Worm (Caenorhabditis elegans) whole organism, L4 larva: ENCODE results near the gene acl-13.

ENCODE experiments used
- R02D3.7 ChIP-seq: fragments of 150-350 bp; sonication (generic microtip); optimal IDR thresholded peaks from 3 replicates; lab custom pipeline; 2014; ENCODE audit warnings: missing biosample characterization, missing genetic modification characterization
- T20F7.1 ChIP-seq: fragments of 200-800 bp; sonication (Bioruptor generic); optimal IDR thresholded peaks from 2 replicates; lab custom pipeline; 2018; ENCODE audit warnings: mild to moderate bottlenecking, missing genetic modification characterization, missing compliant biosample characterization
- aly-2 ChIP-seq: sonication (generic microtip); optimal IDR thresholded peaks from 2 replicates; lab custom pipeline; 2018; ENCODE audit warnings: missing biosample characterization, missing genetic modification characterization
- ceh-62 ChIP-seq: sonication (generic microtip); optimal IDR thresholded peaks from 2 replicates; lab custom pipeline; 2017; ENCODE audit warnings: missing biosample characterization, missing genetic modification characterization
- fos-1 ChIP-seq: fragments of 150-350 bp; optimal IDR thresholded peaks from 2 replicates; lab custom pipeline; 2014; ENCODE audit warnings: missing biosample characterization, missing genetic modification characterization
- hif-1 ChIP-seq, 2 experiments: sonication (generic microtip); optimal IDR thresholded peaks; 2 replicates each; lab custom pipeline; 2016 to 2017; ENCODE audit warnings: missing compliant biosample characterization in 2 of 2, missing genetic modification characterization in 2 of 2, missing genetic modification reagents in 2 of 2, missing genotype in 2 of 2, mild to moderate bottlenecking in 1 of 2
- lin-13 ChIP-seq: fragments of 150-350 bp; optimal IDR thresholded peaks from 2 replicates; lab custom pipeline; 2014; ENCODE audit warnings: missing biosample characterization, missing genetic modification reagents, missing genetic modification characterization
- mdt-29 ChIP-seq: fragments of 200-800 bp; sonication (Bioruptor generic); IDR thresholded peaks from 2 replicates; pipeline ENCODE4 v1.3.6; 2022; ENCODE audit warnings: missing genetic modification reagents, missing genetic modification characterization, missing compliant biosample characterization
- nhr-11 ChIP-seq: fragments of 150-350 bp; optimal IDR thresholded peaks from 2 replicates; lab custom pipeline; 2014; ENCODE audit warnings: missing biosample characterization, missing genetic modification characterization
- nhr-25 ChIP-seq: sonication (generic microtip); optimal IDR thresholded peaks from 2 replicates; lab custom pipeline; 2017; ENCODE audit warnings: missing genetic modification characterization, mild to moderate bottlenecking, missing compliant biosample characterization, antibody characterized with exemption, moderate library complexity, borderline replicate concordance; ENCODE audit not compliant: insufficient read depth

DNA sequence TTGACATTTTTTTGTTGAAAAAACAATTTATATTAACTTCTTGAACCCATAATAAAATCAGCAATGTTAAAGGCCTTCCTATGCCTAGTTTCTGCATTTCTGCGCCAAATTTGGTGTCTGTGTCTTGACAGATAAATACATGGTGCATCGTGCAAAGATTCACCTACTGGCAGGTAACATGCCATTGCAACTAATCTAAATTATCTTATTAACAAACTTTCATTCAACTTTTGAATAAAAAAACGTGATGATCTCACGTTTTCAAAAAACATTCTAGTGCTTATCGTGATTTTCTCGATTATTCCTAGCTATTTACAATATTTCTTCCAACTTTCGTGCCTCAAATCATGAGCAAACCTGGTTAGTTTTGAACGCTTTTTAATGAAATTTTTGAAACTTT lies 46.3 kb downstream of the acl-13 start, which contains the start of gene C25G4.7:
- no peak for TF ChIP-seq nhr-11 (tag; lab: Kevin White, UChicago)
- no peak for TF ChIP-seq hif-1 (tag; optimal IDR thresholded peaks at IDR 0.05; lab: Kevin White, UChicago)
- no peak for TF ChIP-seq aly-2 (tag; lab: Kevin White, UChicago)
- TF ChIP-seq nhr-25 (tag; lab: Kevin White, UChicago) = no peak
- TF ChIP-seq mdt-29 = no peak
- no peak for TF ChIP-seq lin-13 (GFP tag; lab: Kevin White, UChicago)
- no peak for TF ChIP-seq R02D3.7 (tag; lab: Kevin White, UChicago)
- TF ChIP-seq T20F7.1 (GFP tag; lab: Kevin White, UChicago) = no peak
- TF ChIP-seq fos-1 (tag; lab: Kevin White, UChicago) = no peak
- no peak for TF ChIP-seq ceh-62 (tag; lab: Kevin White, UChicago)
